Fruit fly (Drosophila melanogaster) whole organism, prepupa: ENCODE results near the gene IntS4.

Source experiments
- Blimp-1 ChIP-seq: fragments of 200-800 bp; sonication (Bioruptor generic); optimal IDR thresholded peaks from 3 replicates; lab custom pipeline; 2017; ENCODE audit warnings: missing biosample characterization, missing genetic modification characterization, mild to moderate bottlenecking, moderate library complexity, missing genetic modification reagents
- CG10631 ChIP-seq: fragments of 200-800 bp; sonication (Bioruptor generic); optimal IDR thresholded peaks from 2 replicates; lab custom pipeline; 2016; ENCODE audit warnings: missing biosample characterization, missing genetic modification characterization
- CG10669 ChIP-seq: fragments of 200-800 bp; sonication (Bioruptor generic); optimal IDR thresholded peaks from 3 replicates; lab custom pipeline; 2018; ENCODE audit warnings: missing biosample characterization, mild to moderate bottlenecking, missing genetic modification characterization, moderate library complexity
- CG11294 ChIP-seq: fragments of 200-800 bp; sonication (Bioruptor generic); IDR thresholded peaks from 2 replicates; pipeline ENCODE4 v1.3.6; 2022; ENCODE audit warnings: missing biosample characterization, missing genetic modification characterization
- CG11762 ChIP-seq: fragments of 200-800 bp; sonication (Bioruptor generic); optimal IDR thresholded peaks from 3 replicates; lab custom pipeline; 2016; ENCODE audit warnings: missing biosample characterization, missing genetic modification characterization; ENCODE audit not compliant: insufficient read depth
- CG11902 ChIP-seq: fragments of 200-800 bp; sonication (Bioruptor generic); optimal IDR thresholded peaks from 3 replicates; lab custom pipeline; 2016; ENCODE audit warnings: missing biosample characterization, missing genetic modification characterization
- CG1621 ChIP-seq: fragments of 200-800 bp; sonication (Bioruptor generic); optimal IDR thresholded peaks from 3 replicates; lab custom pipeline; 2018; ENCODE audit warnings: missing biosample characterization, mild to moderate bottlenecking, missing genetic modification characterization
- CG31627 ChIP-seq: fragments of 200-800 bp; sonication (Bioruptor generic); optimal IDR thresholded peaks from 3 replicates; lab custom pipeline; 2016; ENCODE audit warnings: missing biosample characterization, missing genetic modification characterization
- CG34406 ChIP-seq: fragments of 200-800 bp; sonication (Bioruptor generic); optimal IDR thresholded peaks from 3 replicates; lab custom pipeline; 2016; ENCODE audit warnings: missing biosample characterization, missing genetic modification characterization
- CG3919 ChIP-seq: fragments of 200-800 bp; sonication (Bioruptor generic); optimal IDR thresholded peaks from 3 replicates; lab custom pipeline; 2016; ENCODE audit warnings: missing biosample characterization, missing genetic modification characterization
- CG4318 ChIP-seq: fragments of 200-800 bp; sonication (Bioruptor generic); optimal IDR thresholded peaks from 3 replicates; lab custom pipeline; 2017; ENCODE audit warnings: missing biosample characterization, mild to moderate bottlenecking, missing genetic modification characterization
- CG6163 ChIP-seq: fragments of 200-800 bp; sonication (Bioruptor generic); IDR thresholded peaks from 3 replicates; pipeline ENCODE4 v1.3.6; 2022; ENCODE audit warnings: missing biosample characterization, missing genetic modification characterization
- CG6276 ChIP-seq: fragments of 200-800 bp; sonication (Bioruptor generic); optimal IDR thresholded peaks from 2 replicates; lab custom pipeline; 2017; ENCODE audit warnings: missing biosample characterization, mild to moderate bottlenecking, missing genetic modification characterization
- CG6792 ChIP-seq: fragments of 200-800 bp; sonication (Bioruptor generic); optimal IDR thresholded peaks from 3 replicates; lab custom pipeline; 2016; ENCODE audit warnings: missing biosample characterization, missing genetic modification characterization
- CG6808 ChIP-seq: fragments of 200-800 bp; sonication (Bioruptor generic); optimal IDR thresholded peaks from 3 replicates; lab custom pipeline; 2017; ENCODE audit warnings: missing biosample characterization, missing genetic modification characterization, mild to moderate bottlenecking, moderate library complexity, missing genetic modification reagents
- CG6854 ChIP-seq: fragments of 200-800 bp; sonication (Bioruptor generic); optimal IDR thresholded peaks from 2 replicates; lab custom pipeline; 2017; ENCODE audit warnings: missing biosample characterization, mild to moderate bottlenecking, missing genetic modification characterization
- CG7368 ChIP-seq: fragments of 200-800 bp; sonication (Bioruptor generic); optimal IDR thresholded peaks from 3 replicates; lab custom pipeline; 2016; ENCODE audit warnings: missing biosample characterization, missing genetic modification characterization
- CG8119 ChIP-seq: fragments of 200-800 bp; sonication (Bioruptor generic); IDR thresholded peaks from 3 replicates; pipeline ENCODE4 v1.3.6; 2022; ENCODE audit warnings: missing biosample characterization, missing genetic modification characterization
- CG8319 ChIP-seq: fragments of 200-800 bp; sonication (Bioruptor generic); optimal IDR thresholded peaks from 3 replicates; lab custom pipeline; 2016; ENCODE audit warnings: missing biosample characterization, missing genetic modification characterization
- CG9139 ChIP-seq: fragments of 200-800 bp; sonication (Bioruptor generic); optimal IDR thresholded peaks from 3 replicates; lab custom pipeline; 2017; ENCODE audit warnings: missing biosample characterization, mild to moderate bottlenecking, missing genetic modification characterization
- Eip75B ChIP-seq: fragments of 200-800 bp; sonication (Bioruptor generic); optimal IDR thresholded peaks from 3 replicates; lab custom pipeline; 2016; ENCODE audit warnings: missing biosample characterization, missing genetic modification characterization
- Eip78C ChIP-seq: fragments of 200-800 bp; sonication (Bioruptor generic); peaks from one replicate; lab custom pipeline; 2016; ENCODE audit warnings: missing biosample characterization, missing genetic modification characterization
- Eip93F ChIP-seq: fragments of 200-800 bp; sonication (Bioruptor generic); optimal IDR thresholded peaks from 2 replicates; lab custom pipeline; 2016; ENCODE audit warnings: missing biosample characterization, mild to moderate bottlenecking, missing genetic modification characterization
- Ets21C ChIP-seq: fragments of 200-800 bp; sonication (Bioruptor generic); optimal IDR thresholded peaks from 3 replicates; lab custom pipeline; 2016; ENCODE audit warnings: missing biosample characterization, missing genetic modification characterization
- Ets96B ChIP-seq: fragments of 200-800 bp; optimal IDR thresholded peaks from 2 replicates; lab custom pipeline; 2019; ENCODE audit warnings: missing biosample characterization, mild to moderate bottlenecking, missing genetic modification characterization, moderate library complexity
- Gug ChIP-seq: fragments of 200-800 bp; sonication (Bioruptor generic); IDR thresholded peaks from 2 replicates; pipeline ENCODE4 v1.3.6; 2022; ENCODE audit warnings: missing biosample characterization, missing genetic modification characterization
- Hr38 ChIP-seq: sonication (Bioruptor generic); optimal IDR thresholded peaks from 2 replicates; lab custom pipeline; 2016; ENCODE audit warnings: missing biosample characterization, missing genetic modification characterization
- Hr39 ChIP-seq: fragments of 200-800 bp; sonication (Bioruptor generic); optimal IDR thresholded peaks from 2 replicates; lab custom pipeline; 2016; ENCODE audit warnings: missing biosample characterization, missing genetic modification characterization
- Hr4 ChIP-seq: fragments of 200-800 bp; sonication (Bioruptor generic); optimal IDR thresholded peaks from 3 replicates; lab custom pipeline; 2016; ENCODE audit warnings: missing biosample characterization, missing genetic modification characterization
- Met ChIP-seq: fragments of 200-800 bp; sonication (Bioruptor generic); optimal IDR thresholded peaks from 3 replicates; lab custom pipeline; 2016; ENCODE audit warnings: missing biosample characterization, missing genetic modification characterization
- OdsH ChIP-seq: fragments of 200-800 bp; sonication (Bioruptor generic); optimal IDR thresholded peaks from 3 replicates; lab custom pipeline; 2016; ENCODE audit warnings: missing biosample characterization, missing genetic modification characterization
- Smox ChIP-seq: fragments of 200-800 bp; sonication (Bioruptor generic); optimal IDR thresholded peaks from 3 replicates; lab custom pipeline; 2016; ENCODE audit warnings: missing biosample characterization, missing genetic modification characterization
- Sox102F ChIP-seq: fragments of 200-800 bp; sonication (Bioruptor generic); optimal IDR thresholded peaks from 2 replicates; lab custom pipeline; 2016; ENCODE audit warnings: missing biosample characterization, mild to moderate bottlenecking, missing genetic modification characterization
- Sox14 ChIP-seq: fragments of 200-800 bp; sonication (Bioruptor generic); optimal IDR thresholded peaks from 3 replicates; lab custom pipeline; 2016; ENCODE audit warnings: missing biosample characterization, missing genetic modification characterization
- Sox15 ChIP-seq: fragments of 200-800 bp; sonication (Bioruptor generic); optimal IDR thresholded peaks from 3 replicates; lab custom pipeline; 2016; ENCODE audit warnings: missing biosample characterization, missing genetic modification characterization
- achi ChIP-seq: fragments of 200-800 bp; sonication (Bioruptor generic); optimal IDR thresholded peaks from 3 replicates; lab custom pipeline; 2016; ENCODE audit warnings: missing biosample characterization, missing genetic modification characterization
- acj6 ChIP-seq: fragments of 200-800 bp; sonication (Bioruptor generic); optimal IDR thresholded peaks from 3 replicates; lab custom pipeline; 2016; ENCODE audit warnings: missing biosample characterization, missing genetic modification characterization
- dsx ChIP-seq: fragments of 200-800 bp; optimal IDR thresholded peaks from 3 replicates; lab custom pipeline; 2019; ENCODE audit warnings: missing biosample characterization, mild to moderate bottlenecking, missing genetic modification characterization, moderate library complexity; ENCODE audit not compliant: poor library complexity, severe bottlenecking
- eg ChIP-seq: fragments of 200-800 bp; sonication (Bioruptor generic); IDR thresholded peaks from 3 replicates; pipeline ENCODE4 v1.3.6; 2022; ENCODE audit warnings: missing biosample characterization, missing genetic modification characterization
- fd59A ChIP-seq: fragments of 200-800 bp; sonication (Bioruptor generic); optimal IDR thresholded peaks from 2 replicates; lab custom pipeline; 2017; ENCODE audit warnings: missing biosample characterization, mild to moderate bottlenecking, missing genetic modification characterization, missing genetic modification reagents
- fd85E ChIP-seq: fragments of 200-800 bp; sonication (Bioruptor generic); optimal IDR thresholded peaks from 3 replicates; lab custom pipeline; 2016; ENCODE audit warnings: missing biosample characterization, missing genetic modification characterization
- fkh ChIP-seq: fragments of 200-800 bp; sonication (Bioruptor generic); optimal IDR thresholded peaks from 3 replicates; lab custom pipeline; 2017; ENCODE audit warnings: missing biosample characterization, mild to moderate bottlenecking, missing genetic modification characterization, moderate library complexity
- net ChIP-seq: fragments of 200-800 bp; sonication (Bioruptor generic); optimal IDR thresholded peaks from 3 replicates; lab custom pipeline; 2016; ENCODE audit warnings: missing biosample characterization, missing genetic modification characterization
- pdm3 ChIP-seq: fragments of 200-800 bp; sonication (Bioruptor generic); optimal IDR thresholded peaks from 3 replicates; lab custom pipeline; 2016; ENCODE audit warnings: missing biosample characterization, missing genetic modification characterization
- spab ChIP-seq: fragments of 200-800 bp; sonication (Bioruptor generic); optimal IDR thresholded peaks from 2 replicates; lab custom pipeline; 2017; ENCODE audit warnings: missing biosample characterization, mild to moderate bottlenecking, missing genetic modification characterization, missing genetic modification reagents
- ss ChIP-seq, 2 experiments: fragments of 200-800 bp; sonication (Bioruptor generic); optimal IDR thresholded peaks; 2 replicates in 1 of 2; 3 replicates in 1 of 2; lab custom pipeline; 2017 to 2018; ENCODE audit warnings: mild to moderate bottlenecking in 2 of 2, missing biosample characterization in 2 of 2, missing genetic modification characterization in 2 of 2, moderate library complexity in 1 of 2
- svp ChIP-seq: fragments of 200-800 bp; sonication (Bioruptor generic); peaks from one replicate; lab custom pipeline; 2016; ENCODE audit warnings: missing biosample characterization, missing genetic modification characterization
- topi ChIP-seq: fragments of 200-800 bp; sonication (Bioruptor generic); optimal IDR thresholded peaks from 3 replicates; lab custom pipeline; 2016; ENCODE audit warnings: missing biosample characterization, missing genetic modification characterization
- vri ChIP-seq: fragments of 200-800 bp; sonication (Bioruptor generic); optimal IDR thresholded peaks from 3 replicates; lab custom pipeline; 2016; ENCODE audit warnings: missing biosample characterization, mild to moderate bottlenecking, missing genetic modification characterization

IntS4 gene

DNA sequence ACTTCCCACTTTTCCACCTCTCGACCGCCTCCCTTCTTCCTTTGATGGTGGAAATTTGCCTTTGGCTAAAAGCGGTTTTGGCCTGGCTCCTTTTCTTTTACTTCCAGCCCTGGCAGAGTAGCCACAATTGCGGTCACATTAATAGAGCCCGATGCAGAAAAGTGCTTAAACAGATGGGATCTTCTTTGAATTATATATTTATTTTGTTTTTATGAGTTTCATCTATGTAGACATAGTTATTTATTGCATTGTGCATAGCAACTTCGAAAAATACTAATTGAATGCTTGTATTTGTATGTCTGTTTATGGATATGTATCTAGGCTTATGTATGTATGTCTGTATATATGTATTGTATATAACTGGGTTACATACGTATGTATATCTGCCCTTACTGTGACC is 16.6 kb downstream of the IntS4 start (continued):
- TF ChIP-seq Eip75B (GFP tag; lab: Kevin White, UChicago) = peak; percentile 35
- peak; percentile 9 for TF ChIP-seq Sox102F (GFP tag; lab: Kevin White, UChicago)
- TF ChIP-seq CG4318 = no peak
- TF ChIP-seq Sox15 (GFP tag; lab: Kevin White, UChicago) = no peak
- no peak for TF ChIP-seq Gug (GFP tag; lab: Robert Waterston, UW)
- TF ChIP-seq CG11762 = no peak
- no peak for TF ChIP-seq vri
- TF ChIP-seq Sox14 (GFP tag; lab: Kevin White, UChicago) = peak; percentile 17
- peak; percentile 24 for TF ChIP-seq net
- TF ChIP-seq CG6276 = peak; percentile 47
- peak; percentile 48 for TF ChIP-seq CG6808 (GFP tag; lab: Kevin White, UChicago)
- TF ChIP-seq Ets21C (GFP tag; lab: Kevin White, UChicago) = no peak
- no peak for TF ChIP-seq CG7368 (GFP tag; lab: Kevin White, UChicago)

DNA sequence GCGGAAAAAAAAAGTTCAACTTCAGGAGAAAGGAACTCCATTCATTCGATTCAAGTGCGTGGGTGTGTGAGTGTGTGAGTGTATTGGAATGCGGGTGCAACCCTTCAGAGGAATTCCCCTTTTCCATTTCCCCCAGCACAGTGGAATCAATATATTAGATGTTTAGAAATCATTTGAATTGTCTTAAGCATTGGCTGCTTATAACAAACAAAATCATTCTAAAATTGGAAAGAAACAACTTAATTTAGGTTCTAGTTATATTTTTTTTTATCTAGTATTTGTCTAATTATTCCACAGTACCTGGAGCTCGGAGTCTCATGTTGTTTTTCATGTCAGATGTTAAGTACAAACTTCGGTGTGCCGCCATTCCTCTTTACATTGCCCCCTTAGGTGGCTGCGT is 19.6 kb downstream of the IntS4 start:
- TF ChIP-seq Sox102F (GFP tag; lab: Kevin White, UChicago) (peak; percentile 21), topi (peak; percentile 21), CG7368 (GFP tag; lab: Kevin White, UChicago) (no peak), CG11294 (GFP tag; lab: Robert Waterston, UW) (no peak), OdsH (GFP tag; lab: Kevin White, UChicago) (peak; percentile 2), CG11902 (GFP tag; lab: Kevin White, UChicago) (no peak), CG6854 (no peak), Smox (GFP tag; lab: Kevin White, UChicago) (peak; percentile 5), CG3919 (peak; percentile 11), CG10669 (peak; percentile 25), spab (no peak), CG6163 (peak; percentile 52; the same call in 2 of the 3 replicates), ss (GFP tag; optimal IDR thresholded peaks at IDR 0.05; lab: Kevin White, UChicago) (peak in 1 of 2 experiments; percentile 34), Blimp-1 (GFP tag; lab: Kevin White, UChicago) (no peak), Hr4 (GFP tag; lab: Kevin White, UChicago) (peak; percentile 12), acj6 (GFP tag; lab: Kevin White, UChicago) (peak; percentile 43), CG10631 (peak; percentile 24), Sox15 (GFP tag; lab: Kevin White, UChicago) (no peak), Eip78C (GFP tag; lab: Kevin White, UChicago) (peak; percentile 64), CG34406 (GFP tag; lab: Kevin White, UChicago) (peak; percentile 17), CG8119 (GFP tag; lab: Robert Waterston, UW) (peak; percentile 53; the same call in 2 of the 3 replicates), dsx (GFP tag; lab: Kevin White, UChicago) (peak; percentile 32), Hr38 (GFP tag; lab: Kevin White, UChicago) (no peak), svp (GFP tag; lab: Kevin White, UChicago) (peak; percentile 70), CG8319 (GFP tag; lab: Kevin White, UChicago) (no peak), CG11762 (no peak), Met (GFP tag; lab: Kevin White, UChicago) (peak; percentile 45), vri (no peak), fd85E (no peak), CG9139 (no peak), Gug (GFP tag; lab: Robert Waterston, UW) (no peak), CG31627 (GFP tag; lab: Kevin White, UChicago) (no peak), pdm3 (peak; percentile 25), Eip75B (GFP tag; lab: Kevin White, UChicago) (peak; percentile 5), CG6792 (GFP tag; lab: Kevin White, UChicago) (peak; percentile 40), CG1621 (peak; percentile 18), Eip93F (GFP tag; lab: Kevin White, UChicago) (no peak), fd59A (GFP tag; lab: Kevin White, UChicago) (no peak), eg (peak; percentile 50; the same call in 1 of the 3 replicates), achi (no peak), fkh (GFP tag; lab: Kevin White, UChicago) (no peak), Hr39 (GFP tag; lab: Kevin White, UChicago) (peak; percentile 1), CG6276 (no peak), CG6808 (GFP tag; lab: Kevin White, UChicago) (peak; percentile 10), Ets96B (tag; lab: Kevin White, UChicago) (peak; percentile 52)
